Fruit fly (Drosophila melanogaster) whole organism, wandering third instar larva: ENCODE data around the gene TM9SF3.

Source experiments
- Mio ChIP-seq: sonication (Bioruptor generic); optimal IDR thresholded peaks from 2 replicates; lab custom pipeline; 2016; ENCODE audit warnings: missing biosample characterization, missing genetic modification characterization
- Myc ChIP-seq: fragments of >200 bp; optimal IDR thresholded peaks from 2 replicates; lab custom pipeline; 2017
- Vsx2 ChIP-seq: fragments of 200-300, 225-300 bp; sonication (Bioruptor generic); optimal IDR thresholded peaks from 2 replicates; lab custom pipeline; 2018; ENCODE audit warnings: missing biosample characterization, missing genetic modification characterization; ENCODE audit not compliant: partially characterized antibody
- ey ChIP-seq: fragments of 200-800 bp; sonication (Bioruptor generic); optimal IDR thresholded peaks from 2 replicates; lab custom pipeline; 2016; ENCODE audit warnings: missing biosample characterization, missing genetic modification characterization
- pan ChIP-seq: fragments of >200 bp; optimal IDR thresholded peaks from 2 replicates; lab custom pipeline; 2017
- usp ChIP-seq: fragments of >200 bp; optimal IDR thresholded peaks from 2 replicates; lab custom pipeline; 2017; ENCODE audit warnings: missing biosample characterization, missing genetic modification characterization
- woc ChIP-seq: sonication (Bioruptor generic); optimal IDR thresholded peaks from 2 replicates; lab custom pipeline; 2016; ENCODE audit warnings: missing biosample characterization, mild to moderate bottlenecking, missing genetic modification characterization

DNA sequence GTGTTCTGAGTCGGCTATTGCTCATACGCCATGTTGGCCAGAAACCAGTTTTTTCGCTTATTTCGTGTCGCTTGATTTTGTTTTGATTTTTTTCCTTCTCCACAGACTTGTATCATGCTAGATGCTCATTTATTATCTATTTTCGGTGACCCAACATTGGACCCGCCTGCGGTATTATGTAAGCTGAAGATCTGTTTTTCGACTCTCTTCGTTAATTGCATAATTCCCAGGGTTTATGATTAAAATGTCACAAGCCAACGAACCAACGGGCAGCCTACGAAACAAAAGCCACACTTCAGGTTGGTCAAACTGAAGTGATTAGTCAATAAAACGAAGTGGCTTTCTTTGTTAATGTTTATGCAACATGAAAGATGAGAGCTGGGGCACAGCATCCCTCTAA is 25.2 kb downstream of the TM9SF3 start:
- TF ChIP-seq usp (no peak), Vsx2 (GFP tag; lab: Kevin White, UChicago) (no peak), ey (no peak), Myc (lab: Kevin White, UChicago) (no peak), woc (GFP tag; lab: Kevin White, UChicago) (no peak), Mio (GFP tag; lab: Kevin White, UChicago) (no peak), pan (lab: Kevin White, UChicago) (no peak)
